Fruit fly (Drosophila melanogaster): ENCODE data around the gene CG33710.

The CG33710 gene

dm6 chr3L:19928435-19929011, 24.1 kb downstream of the CG33710 start, which contains the start of the genes CG8004 and RhoGDI (continued):
- TF ChIP-seq zfh2 (GFP tag; optimal IDR thresholded peaks at IDR 0.05) (peak; percentile 67), Oaz (GFP tag; IDR thresholded peaks at IDR 0.05) (no peak), Mad (GFP tag; optimal IDR thresholded peaks at IDR 0.05) (peak; percentile 73), CG9876 (GFP tag; optimal IDR thresholded peaks at IDR 0.05) (peak; percentile 14), chn (GFP tag; optimal IDR thresholded peaks at IDR 0.05) (peak; percentile 73), rib (GFP tag; IDR thresholded peaks at IDR 0.05) (0 out of 2 replicates have a peak, but pooled peaks have one; percentile 33), ssp (GFP tag; IDR thresholded peaks at IDR 0.05) (peak; percentile 88), Ssrp (tag; optimal IDR thresholded peaks at IDR 0.05) (peak; percentile 59), CG2202 (tag; optimal IDR thresholded peaks at IDR 0.05) (peak; percentile 32), zen (tag; optimal IDR thresholded peaks at IDR 0.05) (peak; percentile 69), Taf1 (GFP tag; IDR thresholded peaks at IDR 0.05) (peak; percentile 9; the same call in 1 of the 2 replicates), chm (GFP tag; IDR thresholded peaks at IDR 0.05) (peak; percentile 22; the same call in 1 of the 2 replicates), Nf-YC (tag; optimal IDR thresholded peaks at IDR 0.05) (peak; percentile 53), onecut (GFP tag; IDR thresholded peaks at IDR 0.05) (no peak), grn (GFP tag; optimal IDR thresholded peaks at IDR 0.05) (no peak), tx (GFP tag; optimal IDR thresholded peaks at IDR 0.05) (peak; percentile 60), hkb (optimal IDR thresholded peaks at IDR 0.05) (no peak), hkb (GFP tag; IDR thresholded peaks at IDR 0.05) (peak; percentile 49; the same call in 1 of the 2 replicates), cg (GFP tag; optimal IDR thresholded peaks at IDR 0.05) (no peak), CG31224 (GFP tag; IDR thresholded peaks at IDR 0.05) (no peak), CG17186 (GFP tag; optimal IDR thresholded peaks at IDR 0.05) (peak; percentile 44), Sin3A (optimal IDR thresholded peaks at IDR 0.05) (peak; percentile 72), Antp (GFP tag; optimal IDR thresholded peaks at IDR 0.05) (peak; percentile 61), HLH3B (GFP tag; IDR thresholded peaks at IDR 0.05) (no peak), CG8290 (GFP tag; optimal IDR thresholded peaks at IDR 0.05) (peak; percentile 39), CG8290 (tag; optimal IDR thresholded peaks at IDR 0.05) (peak in 1 of 2 experiments; percentile 30), exex (tag; optimal IDR thresholded peaks at IDR 0.05) (no peak), CG3847 (GFP tag; IDR thresholded peaks at IDR 0.05) (peak; percentile 80), NFAT (GFP tag; IDR thresholded peaks at IDR 0.05) (peak; percentile 35; the same call in 1 of the 2 replicates), otp (GFP tag; IDR thresholded peaks at IDR 0.05) (no peak), kay (GFP tag; optimal IDR thresholded peaks at IDR 0.05) (peak; percentile 65), emc (GFP tag; optimal IDR thresholded peaks at IDR 0.05) (peak; percentile 0), pfk (GFP tag; optimal IDR thresholded peaks at IDR 0.05) (no peak), CG12744 (GFP tag; optimal IDR thresholded peaks at IDR 0.05) (peak; percentile 54), CG9437 (GFP tag; optimal IDR thresholded peaks at IDR 0.05) (peak; percentile 13), CG4617 (GFP tag; optimal IDR thresholded peaks at IDR 0.05; ENCODE audit: borderline replicate concordance) (peak; percentile 96), CG4820 (GFP tag; optimal IDR thresholded peaks at IDR 0.05) (peak; percentile 53), Atf6 (GFP tag; IDR thresholded peaks at IDR 0.05) (no peak; the same call in 1 of the 2 replicates), Stat92E (GFP tag; optimal IDR thresholded peaks at IDR 0.05) (no peak), Hmr (GFP tag; optimal IDR thresholded peaks at IDR 0.05) (peak; percentile 70), ewg (GFP tag; optimal IDR thresholded peaks at IDR 0.05) (no peak), CG8478 (optimal IDR thresholded peaks at IDR 0.05) (no peak), Dref (GFP tag; IDR thresholded peaks at IDR 0.05) (no peak), CG6854 (GFP tag; optimal IDR thresholded peaks at IDR 0.05) (no peak), NK7.1 (GFP tag; optimal IDR thresholded peaks at IDR 0.05) (no peak), crc (GFP tag; optimal IDR thresholded peaks at IDR 0.05) (peak; percentile 55), CG7745 (tag; optimal IDR thresholded peaks at IDR 0.05) (no peak), Trl (optimal IDR thresholded peaks at IDR 0.05) (no peak), Trl (GFP tag; optimal IDR thresholded peaks at IDR 0.05) (peak; percentile 77), Rx (GFP tag; IDR thresholded peaks at IDR 0.05) (peak; percentile 56; the same call in 1 of the 2 replicates), slou (GFP tag; optimal IDR thresholded peaks at IDR 0.05) (no peak), CG4328 (GFP tag; optimal IDR thresholded peaks at IDR 0.05) (peak; percentile 48), CG18764 (GFP tag; optimal IDR thresholded peaks at IDR 0.05) (peak; percentile 53)

All from whole organism, embryonic.